Worm (Caenorhabditis elegans) whole organism, L1 larva: ENCODE measurements around the gene lrx-1.

Experiments used
- C16A3.4 ChIP-seq: fragments of 150-350 bp; optimal IDR thresholded peaks from 2 replicates; lab custom pipeline; 2014; ENCODE audit warnings: missing biosample characterization, missing genetic modification characterization
- Y116A8C.19 ChIP-seq: sonication (generic microtip); optimal IDR thresholded peaks from 2 replicates; lab custom pipeline; 2016; ENCODE audit warnings: missing compliant biosample characterization, missing genetic modification characterization, borderline replicate concordance
- aha-1 ChIP-seq: fragments of 150-350 bp; optimal IDR thresholded peaks from 2 replicates; lab custom pipeline; 2014; ENCODE audit warnings: missing biosample characterization, missing genetic modification characterization
- aly-2 ChIP-seq: fragments of 150-350 bp; optimal IDR thresholded peaks from 2 replicates; lab custom pipeline; 2014; ENCODE audit warnings: missing biosample characterization, missing genetic modification characterization
- ama-1 ChIP-seq: fragments of 150-350 bp; optimal IDR thresholded peaks from 2 replicates; lab custom pipeline; 2014
- blmp-1 ChIP-seq: fragments of 150-350 bp; optimal IDR thresholded peaks from 2 replicates; lab custom pipeline; 2014; ENCODE audit warnings: missing biosample characterization, missing genetic modification characterization
- ceh-63 ChIP-seq: fragments of 200-800 bp; sonication (Bioruptor generic); optimal IDR thresholded peaks from 2 replicates; lab custom pipeline; 2018; ENCODE audit warnings: mild to moderate bottlenecking, missing genetic modification characterization, missing compliant biosample characterization
- ceh-8 ChIP-seq: fragments of 200-800 bp; sonication (Bioruptor generic); optimal IDR thresholded peaks from 2 replicates; lab custom pipeline; 2018; ENCODE audit warnings: mild to moderate bottlenecking, missing genetic modification characterization, moderate library complexity, missing compliant biosample characterization
- ces-1 ChIP-seq: fragments of 150-350 bp; optimal IDR thresholded peaks from 2 replicates; lab custom pipeline; 2014; ENCODE audit warnings: missing biosample characterization, missing genetic modification reagents, missing genetic modification characterization
- dpl-1 ChIP-seq, 3 experiments: fragments of 150-350 bp in 2 of 3; sonication (generic microtip) in 1 of 3; optimal IDR thresholded peaks; 2 replicates each; lab custom pipeline; 2014 to 2017; ENCODE audit warnings: missing biosample characterization in 3 of 3, missing genetic modification characterization in 3 of 3, missing genetic modification reagents in 3 of 3
- dsc-1 ChIP-seq: sonication (generic microtip); optimal IDR thresholded peaks from 2 replicates; lab custom pipeline; 2016; ENCODE audit warnings: mild to moderate bottlenecking, missing genetic modification characterization, missing compliant biosample characterization
- efl-1 ChIP-seq, 4 experiments: fragments of 150-350 bp; optimal IDR thresholded peaks in 3 of 4; peaks in 1 of 4; 1 replicate in 1 of 4; 2 replicates in 3 of 4; lab custom pipeline; 2014; ENCODE audit warnings: missing biosample characterization in 2 of 4, missing genetic modification characterization in 2 of 4, missing genetic modification reagents in 2 of 4
- efl-3 ChIP-seq: fragments of 200-800 bp; sonication (Bioruptor generic); optimal IDR thresholded peaks from 2 replicates; lab custom pipeline; 2018; ENCODE audit warnings: mild to moderate bottlenecking, missing genetic modification characterization, missing compliant biosample characterization
- egl-13 ChIP-seq: sonication (generic microtip); optimal IDR thresholded peaks from 2 replicates; lab custom pipeline; 2016; ENCODE audit warnings: missing genotype, missing genetic modification reagents, missing genetic modification characterization, missing compliant biosample characterization
- elt-2 ChIP-seq: sonication (generic microtip); optimal IDR thresholded peaks from 2 replicates; lab custom pipeline; 2016; ENCODE audit warnings: missing genetic modification characterization, mild to moderate bottlenecking, inconsistent platforms, missing compliant biosample characterization, missing genetic modification reagents
- fkh-10 ChIP-seq: sonication (generic microtip); optimal IDR thresholded peaks from 2 replicates; lab custom pipeline; 2017; ENCODE audit warnings: missing biosample characterization, missing genetic modification reagents, missing genetic modification characterization
- fos-1 ChIP-seq: fragments of 150-350 bp; optimal IDR thresholded peaks from 2 replicates; lab custom pipeline; 2014; ENCODE audit warnings: missing biosample characterization, missing genetic modification characterization
- grh-1 ChIP-seq: fragments of 200-800 bp; sonication (Bioruptor generic); IDR thresholded peaks from 2 replicates; pipeline ENCODE4 v1.3.6; 2022; ENCODE audit warnings: missing genetic modification reagents, missing genetic modification characterization, missing compliant biosample characterization
- hlh-17 ChIP-seq: fragments of 200-800 bp; sonication (Bioruptor generic); optimal IDR thresholded peaks from 2 replicates; lab custom pipeline; 2018; ENCODE audit warnings: missing genetic modification characterization, mild to moderate bottlenecking, missing compliant biosample characterization, moderate library complexity, borderline replicate concordance
- hpl-2 ChIP-seq: fragments of 150-350 bp; optimal IDR thresholded peaks from 2 replicates; lab custom pipeline; 2014; ENCODE audit warnings: missing biosample characterization, missing genetic modification reagents, missing genetic modification characterization
- irx-1 ChIP-seq: sonication (generic microtip); optimal IDR thresholded peaks from 2 replicates; lab custom pipeline; 2016; ENCODE audit warnings: missing genetic modification characterization, missing compliant biosample characterization
- jun-1 ChIP-seq: fragments of 150-350 bp; optimal IDR thresholded peaks from 2 replicates; lab custom pipeline; 2014; ENCODE audit warnings: missing biosample characterization, missing genetic modification reagents, missing genetic modification characterization
- lin-14 ChIP-seq: fragments of 200-800 bp; sonication (Bioruptor generic); optimal IDR thresholded peaks from 2 replicates; lab custom pipeline; 2018; ENCODE audit warnings: mild to moderate bottlenecking, missing genetic modification characterization, moderate library complexity, missing compliant biosample characterization
- lin-35 ChIP-seq, 2 experiments: fragments of 150-350 bp; optimal IDR thresholded peaks; 2 replicates each; lab custom pipeline; 2014; ENCODE audit warnings: missing biosample characterization in 2 of 2, missing genetic modification characterization in 2 of 2, missing genetic modification reagents in 2 of 2
- lin-39 ChIP-seq: fragments of 150-350 bp; optimal IDR thresholded peaks from 2 replicates; lab custom pipeline; 2014; ENCODE audit warnings: missing biosample characterization, missing genetic modification reagents, missing genetic modification characterization
- lsy-2 ChIP-seq, 2 experiments: fragments of 150-350 bp; optimal IDR thresholded peaks; 2 replicates each; lab custom pipeline; 2014; ENCODE audit warnings: missing biosample characterization in 2 of 2, missing genetic modification characterization in 2 of 2
- mep-1 ChIP-seq: fragments of 150-350 bp; optimal IDR thresholded peaks from 2 replicates; lab custom pipeline; 2014; ENCODE audit warnings: missing biosample characterization, missing genetic modification characterization
- nhr-11 ChIP-seq: fragments of 150-350 bp; optimal IDR thresholded peaks from 2 replicates; lab custom pipeline; 2014; ENCODE audit warnings: missing biosample characterization, missing genetic modification characterization
- nhr-28 ChIP-seq: fragments of 150-350 bp; optimal IDR thresholded peaks from 2 replicates; lab custom pipeline; 2014; ENCODE audit warnings: missing biosample characterization, missing genetic modification characterization
- nhr-85 ChIP-seq: sonication (generic microtip); peaks from one replicate; lab custom pipeline; 2016; ENCODE audit warnings: missing genetic modification characterization, inconsistent platforms, missing compliant biosample characterization
- pag-3 ChIP-seq: sonication (generic microtip); optimal IDR thresholded peaks from 2 replicates; lab custom pipeline; 2017; ENCODE audit warnings: missing genetic modification characterization, mild to moderate bottlenecking, missing compliant biosample characterization, antibody characterized with exemption, borderline replicate concordance; ENCODE audit not compliant: insufficient read depth
- pqm-1 ChIP-seq: sonication (generic microtip); optimal IDR thresholded peaks from 3 replicates; lab custom pipeline; 2017; ENCODE audit warnings: missing biosample characterization, missing genetic modification characterization
- rnt-1 ChIP-seq: sonication (generic microtip); optimal IDR thresholded peaks from 2 replicates; lab custom pipeline; 2016; ENCODE audit warnings: mild to moderate bottlenecking, missing genetic modification characterization, moderate library complexity, missing compliant biosample characterization
- snpc-4 ChIP-seq: fragments of 150-350 bp; optimal IDR thresholded peaks from 2 replicates; lab custom pipeline; 2014; ENCODE audit warnings: missing biosample characterization, missing genetic modification characterization
- snu-23 ChIP-seq: sonication (generic microtip); optimal IDR thresholded peaks from 2 replicates; lab custom pipeline; 2016; ENCODE audit warnings: missing genetic modification characterization, missing compliant biosample characterization
- sox-4 ChIP-seq: sonication (generic microtip); optimal IDR thresholded peaks from 2 replicates; lab custom pipeline; 2016; ENCODE audit warnings: missing genetic modification characterization, missing compliant biosample characterization
- tlp-1 ChIP-seq: fragments of 150-350 bp; optimal IDR thresholded peaks from 2 replicates; lab custom pipeline; 2014; ENCODE audit warnings: missing biosample characterization, missing genetic modification characterization
- unc-130 ChIP-seq: fragments of 150-350 bp; optimal IDR thresholded peaks from 2 replicates; lab custom pipeline; 2017; ENCODE audit warnings: missing biosample characterization, missing genetic modification characterization, inconsistent platforms
- unc-30 ChIP-seq: sonication (generic microtip); optimal IDR thresholded peaks from 2 replicates; lab custom pipeline; 2017; ENCODE audit warnings: missing biosample characterization, missing genetic modification characterization
- vab-15 ChIP-seq: sonication (generic microtip); optimal IDR thresholded peaks from 2 replicates; lab custom pipeline; 2017; ENCODE audit warnings: missing genotype, mild to moderate bottlenecking, missing genetic modification characterization, missing compliant biosample characterization
- xbp-1 ChIP-seq: sonication (generic microtip); optimal IDR thresholded peaks from 2 replicates; lab custom pipeline; 2016; ENCODE audit warnings: missing genetic modification characterization, missing compliant biosample characterization

The lrx-1 gene

ce11 chrV:12252272-12252671, at the start of gene lrx-1:
Gene lrx-1 (plus strand): TSS chrV:12252572.
- TF ChIP-seq hpl-2 (GFP tag; lab: Kevin White, UChicago) (no peak), lin-39 (tag; lab: Kevin White, UChicago) (no peak), ceh-8 (GFP tag; lab: Kevin White, UChicago) (no peak), fkh-10 (GFP tag; lab: Kevin White, UChicago) (no peak), pqm-1 (tag; lab: Kevin White, UChicago) (no peak), C16A3.4 (tag; lab: Kevin White, UChicago) (no peak), efl-3 (GFP tag; lab: Kevin White, UChicago) (no peak), aly-2 (tag; lab: Kevin White, UChicago) (no peak)

- TF ChIP-seq elt-2: peak; percentile 21
- TF ChIP-seq lin-35 (GFP tag; optimal IDR thresholded peaks at IDR 0.05; lab: Kevin White, UChicago): no peak
- no peak for TF ChIP-seq dsc-1 (tag; lab: Kevin White, UChicago)
- TF ChIP-seq rnt-1 (tag; lab: Kevin White, UChicago): peak; percentile 24
- TF ChIP-seq unc-130: no peak
- TF ChIP-seq aha-1 (tag; lab: Kevin White, UChicago): no peak
- TF ChIP-seq lin-14: peak; percentile 44
Observed at ce11 chrV:12208678-12209077, 43.7 kb upstream of the lrx-1 start.

- TF ChIP-seq rnt-1 (tag; lab: Kevin White, UChicago) (no peak), pag-3 (tag; lab: Kevin White, UChicago) (no peak), jun-1 (tag; lab: Kevin White, UChicago) (no peak), ceh-63 (GFP tag; lab: Kevin White, UChicago) (no peak), sox-4 (tag; lab: Kevin White, UChicago) (no peak), nhr-28 (no peak), lsy-2 (tag; optimal IDR thresholded peaks at IDR 0.05; lab: Kevin White, UChicago) (no peak), vab-15 (no peak), dpl-1 (GFP tag; optimal IDR thresholded peaks at IDR 0.05; lab: Kevin White, UChicago) (no peak), Y116A8C.19 (tag; lab: Kevin White, UChicago) (no peak), egl-13 (no peak)
Observed at ce11 chrV:12209951-12210350, 42.4 kb upstream of the lrx-1 start.

ce11 chrV:12211090-12211489, 41.3 kb upstream of the lrx-1 start:
- TF ChIP-seq lin-14 (peak; percentile 82), pqm-1 (tag; lab: Kevin White, UChicago) (no peak), tlp-1 (tag; lab: Kevin White, UChicago) (no peak), efl-1 (optimal IDR thresholded peaks at IDR 0.05; lab: Kevin White, UChicago) (no peak), efl-1 (GFP tag; optimal IDR thresholded peaks at IDR 0.05 in 1 of 2; lab: Kevin White, UChicago) (peak in 1 of 2 experiments; percentile 13), fos-1 (no peak), nhr-11 (tag; lab: Kevin White, UChicago) (no peak), mep-1 (tag; lab: Kevin White, UChicago) (peak; percentile 3)

ce11 chrV:12213027-12213426, 39.3 kb upstream of the lrx-1 start, which contains the start of gene vab-8:
Gene vab-8 (plus strand): TSS chrV:12213327.
- TF ChIP-seq ces-1 (GFP tag; lab: Kevin White, UChicago) (no peak), snu-23 (GFP tag; lab: Kevin White, UChicago) (no peak), nhr-85 (no peak), hlh-17 (no peak), irx-1 (tag; lab: Kevin White, UChicago) (no peak), xbp-1 (tag; lab: Kevin White, UChicago) (no peak), pag-3 (tag; lab: Kevin White, UChicago) (no peak), grh-1 (GFP tag; lab: Robert Waterston, UW) (no peak), pqm-1 (tag; lab: Kevin White, UChicago) (no peak), blmp-1 (tag; lab: Kevin White, UChicago) (no peak), ama-1 (lab: Kevin White, UChicago) (no peak), snpc-4 (tag; lab: Kevin White, UChicago) (no peak), unc-30 (tag; lab: Kevin White, UChicago) (no peak)
